Fruit fly (Drosophila melanogaster) whole organism, embryonic: ENCODE data around the gene sra.

Experiments
- Antp ChIP-seq: fragments of 200-800 bp; sonication (Bioruptor generic); optimal IDR thresholded peaks from 3 replicates; lab custom pipeline; 2016; ENCODE audit warnings: missing biosample characterization, missing genetic modification characterization
- CG10543 ChIP-seq: fragments of 200-800 bp; sonication (Bioruptor generic); optimal IDR thresholded peaks from 3 replicates; lab custom pipeline; 2017; ENCODE audit warnings: missing biosample characterization, mild to moderate bottlenecking, missing genetic modification characterization, moderate library complexity
- CG11247 ChIP-seq: fragments of 200-800 bp; sonication (Bioruptor generic); IDR thresholded peaks from 2 replicates; pipeline ENCODE4 v1.3.6; 2022; ENCODE audit warnings: missing biosample characterization, missing genetic modification characterization
- CG11398 ChIP-seq: fragments of 200-800 bp; sonication (Bioruptor generic); optimal IDR thresholded peaks from 2 replicates; lab custom pipeline; 2016; ENCODE audit warnings: missing biosample characterization, missing genetic modification characterization
- CG11456 ChIP-seq: fragments of 200-800 bp; sonication (Bioruptor generic); IDR thresholded peaks from 3 replicates; pipeline ENCODE4 v1.3.6; 2022; ENCODE audit warnings: missing biosample characterization, missing genetic modification characterization
- CG12071 ChIP-seq: fragments of 200-800 bp; sonication (Bioruptor generic); optimal IDR thresholded peaks from 3 replicates; lab custom pipeline; 2018; ENCODE audit warnings: missing biosample characterization, mild to moderate bottlenecking, missing genetic modification characterization
- CG15011 ChIP-seq: fragments of 200-800 bp; sonication (Bioruptor generic); optimal IDR thresholded peaks from 3 replicates; lab custom pipeline; 2018; ENCODE audit warnings: missing biosample characterization, mild to moderate bottlenecking, missing genetic modification characterization
- CG15479 ChIP-seq: fragments of 200-800 bp; sonication (Bioruptor generic); optimal IDR thresholded peaks from 3 replicates; lab custom pipeline; 2019; ENCODE audit warnings: missing biosample characterization, mild to moderate bottlenecking, missing genetic modification characterization, moderate library complexity
- CG16815 ChIP-seq: fragments of 200-800 bp; sonication (Bioruptor generic); optimal IDR thresholded peaks from 3 replicates; lab custom pipeline; 2017; ENCODE audit warnings: missing biosample characterization, mild to moderate bottlenecking, missing genetic modification characterization
- CG17361 ChIP-seq: fragments of 200-800 bp; sonication (Bioruptor generic); IDR thresholded peaks from 3 replicates; pipeline ENCODE4 v1.3.6; 2022; ENCODE audit warnings: missing biosample characterization, missing genetic modification characterization
- CG17829 ChIP-seq: fragments of 200-800 bp; optimal IDR thresholded peaks from 2 replicates; lab custom pipeline; 2019; ENCODE audit warnings: missing biosample characterization, mild to moderate bottlenecking, missing genetic modification characterization, moderate library complexity
- CG1832 ChIP-seq: fragments of 200-800 bp; sonication (Bioruptor generic); optimal IDR thresholded peaks from 2 replicates; lab custom pipeline; 2017; ENCODE audit warnings: missing biosample characterization, mild to moderate bottlenecking, missing genetic modification characterization, inconsistent platforms
- CG2129 ChIP-seq: fragments of 200-800 bp; sonication (Bioruptor generic); IDR thresholded peaks from 2 replicates; pipeline ENCODE4 v1.3.6; 2022; ENCODE audit warnings: missing biosample characterization, missing genetic modification characterization; ENCODE audit not compliant: partially characterized antibody
- CG2889 ChIP-seq: fragments of 200-800 bp; sonication (Bioruptor generic); IDR thresholded peaks from 3 replicates; pipeline ENCODE4 v1.3.6; 2022; ENCODE audit warnings: missing biosample characterization, missing genetic modification characterization
- CG31388 ChIP-seq: fragments of 200-800 bp; sonication (Bioruptor generic); optimal IDR thresholded peaks from 2 replicates; lab custom pipeline; 2016; ENCODE audit warnings: missing biosample characterization, missing genetic modification characterization
- CG5953 ChIP-seq: fragments of 200-800 bp; sonication (Bioruptor generic); IDR thresholded peaks from 2 replicates; pipeline ENCODE4 v1.3.6; 2022; ENCODE audit warnings: missing biosample characterization, missing genetic modification characterization
- CG6813 ChIP-seq: fragments of 200-800 bp; sonication (Bioruptor generic); optimal IDR thresholded peaks from 2 replicates; lab custom pipeline; 2017; ENCODE audit warnings: missing biosample characterization, missing genetic modification characterization, mild to moderate bottlenecking, moderate library complexity, missing genetic modification reagents
- CG7786 ChIP-seq: fragments of 200-800 bp; sonication (Bioruptor generic); optimal IDR thresholded peaks from 2 replicates; lab custom pipeline; 2016; ENCODE audit warnings: missing biosample characterization, missing genetic modification characterization
- CG8089 ChIP-seq: fragments of 200-800 bp; sonication (Bioruptor generic); optimal IDR thresholded peaks from 3 replicates; lab custom pipeline; 2016; ENCODE audit warnings: missing biosample characterization, missing genetic modification characterization
- Chrac-16 ChIP-seq: fragments of 200-800 bp; sonication (Bioruptor generic); optimal IDR thresholded peaks from 3 replicates; lab custom pipeline; 2016; ENCODE audit warnings: missing biosample characterization, missing genetic modification characterization
- Dad ChIP-seq: fragments of 200-800 bp; sonication (Bioruptor generic); optimal IDR thresholded peaks from 3 replicates; lab custom pipeline; 2016; ENCODE audit warnings: missing biosample characterization, missing genetic modification characterization
- Dll ChIP-seq: fragments of 200-800 bp; sonication (Bioruptor generic); IDR thresholded peaks from 4 replicates; pipeline ENCODE4 v1.3.6; 2022; ENCODE audit warnings: missing biosample characterization, missing genetic modification characterization; ENCODE audit not compliant: partially characterized antibody
- Doc3 ChIP-seq: fragments of 200-800 bp; sonication (Bioruptor generic); IDR thresholded peaks from 3 replicates; pipeline ENCODE4 v1.3.6; 2022; ENCODE audit warnings: missing biosample characterization, missing genetic modification characterization; ENCODE audit not compliant: partially characterized antibody
- E2f2 ChIP-seq: fragments of 200-800 bp; sonication (Bioruptor generic); IDR thresholded peaks from 2 replicates; pipeline ENCODE4 v1.3.6; 2022; ENCODE audit warnings: missing biosample characterization, missing genetic modification characterization
- Hey ChIP-seq: fragments of 200-800 bp; sonication (Bioruptor generic); optimal IDR thresholded peaks from 3 replicates; lab custom pipeline; 2018; ENCODE audit warnings: missing biosample characterization, mild to moderate bottlenecking, missing genetic modification characterization
- Hmr ChIP-seq: fragments of 200-800 bp; sonication (Bioruptor generic); optimal IDR thresholded peaks from 3 replicates; lab custom pipeline; 2017; ENCODE audit warnings: mild to moderate bottlenecking, missing biosample characterization, missing genetic modification reagents, missing genetic modification characterization
- Jarid2 ChIP-seq: fragments of 200-800 bp; sonication (Bioruptor generic); optimal IDR thresholded peaks from 3 replicates; lab custom pipeline; 2017; ENCODE audit warnings: mild to moderate bottlenecking, missing biosample characterization, missing genetic modification reagents, missing genetic modification characterization
- MESR4 ChIP-seq: fragments of 200-800 bp; sonication (Bioruptor generic); optimal IDR thresholded peaks from 2 replicates; lab custom pipeline; 2018; ENCODE audit warnings: missing biosample characterization, mild to moderate bottlenecking, missing genetic modification characterization, moderate library complexity
- Nf-YA ChIP-seq: fragments of 200-800 bp; sonication (Bioruptor generic); IDR thresholded peaks from 2 replicates; pipeline ENCODE4 v1.3.6; 2022; ENCODE audit warnings: missing biosample characterization, missing genetic modification characterization
- Opbp ChIP-seq: fragments of 200-800 bp; sonication (Bioruptor generic); IDR thresholded peaks from 3 replicates; pipeline ENCODE4 v1.3.6; 2022; ENCODE audit warnings: missing biosample characterization, missing genetic modification characterization; ENCODE audit not compliant: partially characterized antibody
- Rx ChIP-seq: fragments of 200-800 bp; sonication (Bioruptor generic); IDR thresholded peaks from 2 replicates; pipeline ENCODE4 v1.3.6; 2022; ENCODE audit warnings: missing biosample characterization, missing genetic modification characterization
- TFAM ChIP-seq: fragments of 200-800 bp; sonication (Bioruptor generic); optimal IDR thresholded peaks from 2 replicates; lab custom pipeline; 2017; ENCODE audit warnings: missing biosample characterization, missing genetic modification characterization, inconsistent platforms
- Trl ChIP-seq, 3 experiments: fragments of >200 bp in 2 of 3; fragments of 200-800 bp in 1 of 3; sonication (Bioruptor generic) in 1 of 3; optimal IDR thresholded peaks; 2 replicates in 1 of 3; 3 replicates in 2 of 3; lab custom pipeline; 2016 to 2017; ENCODE audit warnings: missing biosample characterization in 1 of 3, missing genetic modification characterization in 1 of 3
- ap ChIP-seq: fragments of 200-800 bp; sonication (Bioruptor generic); IDR thresholded peaks from 2 replicates; pipeline ENCODE4 v1.3.6; 2022; ENCODE audit warnings: missing biosample characterization, missing genetic modification characterization
- bbx ChIP-seq: fragments of 200-800 bp; sonication (Bioruptor generic); IDR thresholded peaks from 2 replicates; pipeline ENCODE4 v1.3.6; 2022; ENCODE audit warnings: missing biosample characterization, missing genetic modification characterization; ENCODE audit not compliant: partially characterized antibody
- cad ChIP-seq: fragments of >200 bp; optimal IDR thresholded peaks from 2 replicates; lab custom pipeline; 2017; ENCODE audit warnings: missing biosample characterization, missing genetic modification characterization
- chif ChIP-seq, 2 experiments: fragments of 200-800 bp; sonication (Bioruptor generic); optimal IDR thresholded peaks; 3 replicates each; lab custom pipeline; 2016; ENCODE audit warnings: missing biosample characterization in 2 of 2, missing genetic modification characterization in 2 of 2
- dimm ChIP-seq: fragments of 200-800 bp; sonication (Bioruptor generic); IDR thresholded peaks from 2 replicates; pipeline ENCODE4 v1.3.6; 2022; ENCODE audit warnings: missing biosample characterization, missing genetic modification characterization
- en ChIP-seq: fragments of 200-800 bp; sonication (Bioruptor generic); optimal IDR thresholded peaks from 2 replicates; lab custom pipeline; 2016; ENCODE audit warnings: missing biosample characterization, missing genetic modification characterization
- hkb ChIP-seq, 2 experiments: fragments of 200-800 bp in 1 of 2; fragments of >200 bp in 1 of 2; sonication (Bioruptor generic) in 1 of 2; IDR thresholded peaks in 1 of 2; optimal IDR thresholded peaks in 1 of 2; 2 replicates each; pipeline versions ENCODE4 v1.3.6 to Lab custom; 2017 to 2022; ENCODE audit warnings: missing biosample characterization in 1 of 2, missing genetic modification characterization in 1 of 2
- nau ChIP-seq: fragments of 200-800 bp; sonication (Bioruptor generic); optimal IDR thresholded peaks from 3 replicates; lab custom pipeline; 2017; ENCODE audit warnings: missing biosample characterization, mild to moderate bottlenecking, missing genetic modification characterization, missing genetic modification reagents
- onecut ChIP-seq: fragments of 200-800 bp; sonication (Bioruptor generic); IDR thresholded peaks from 2 replicates; pipeline ENCODE4 v1.3.6; 2022; ENCODE audit warnings: missing biosample characterization, missing genetic modification characterization
- psq ChIP-seq: fragments of 200-800 bp; sonication (Bioruptor generic); optimal IDR thresholded peaks from 2 replicates; lab custom pipeline; 2017; ENCODE audit warnings: missing biosample characterization, missing genetic modification characterization
- schlank ChIP-seq: fragments of 200-800 bp; sonication (Bioruptor generic); optimal IDR thresholded peaks from 2 replicates; lab custom pipeline; 2018; ENCODE audit warnings: missing biosample characterization, mild to moderate bottlenecking, missing genetic modification characterization
- sens ChIP-seq: fragments of 200-800 bp; sonication (Bioruptor generic); peaks from one replicate; lab custom pipeline; 2016; ENCODE audit warnings: missing biosample characterization, missing genetic modification characterization
- sens-2 ChIP-seq: fragments of 200-800 bp; sonication (Bioruptor generic); IDR thresholded peaks from 2 replicates; pipeline ENCODE4 v1.3.6; 2022; ENCODE audit warnings: missing biosample characterization, missing genetic modification characterization
- slou ChIP-seq: fragments of 200-800 bp; sonication (Bioruptor generic); optimal IDR thresholded peaks from 3 replicates; lab custom pipeline; 2016; ENCODE audit warnings: missing biosample characterization, missing genetic modification characterization
- slp2 ChIP-seq: fragments of 200-800 bp; sonication (Bioruptor generic); optimal IDR thresholded peaks from 2 replicates; lab custom pipeline; 2016; ENCODE audit warnings: missing biosample characterization, missing genetic modification characterization

The sra gene

DNA sequence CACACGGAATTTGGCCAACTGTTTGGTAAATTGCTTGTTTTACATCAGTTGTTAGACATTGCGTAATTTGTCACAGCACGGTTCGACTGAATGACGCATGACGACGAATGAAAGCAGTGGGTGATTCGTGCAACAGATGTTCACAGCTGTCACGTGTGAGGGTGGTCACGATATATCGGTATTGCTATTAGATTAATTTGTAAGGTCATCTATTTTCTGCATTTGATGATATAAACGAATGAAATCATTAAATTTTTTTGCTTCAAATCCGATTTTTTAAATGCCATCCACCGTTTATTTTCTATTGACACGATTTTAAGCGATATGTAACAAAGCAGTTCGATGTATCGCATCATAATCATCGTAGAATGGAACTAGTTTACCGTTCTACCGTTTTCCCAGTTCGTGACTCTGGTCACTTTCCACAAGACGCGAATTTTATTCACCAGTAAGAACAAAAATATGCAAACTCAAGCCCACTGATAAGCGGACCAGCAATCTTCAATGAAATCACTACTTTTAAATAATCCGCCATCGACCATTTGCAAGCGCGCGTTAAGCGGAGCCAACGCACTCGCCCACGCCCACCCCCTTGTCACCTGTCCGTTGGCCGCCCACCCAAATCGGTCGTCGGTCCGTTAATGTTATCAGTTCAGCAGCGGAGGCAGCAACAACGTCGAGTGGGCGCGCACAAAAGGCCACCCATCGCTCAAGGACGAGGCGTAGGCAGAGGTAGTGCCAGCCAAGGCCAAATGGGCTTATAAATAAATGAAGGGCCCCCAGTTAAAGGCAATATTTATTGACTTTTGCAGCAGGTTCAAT lies 40.0 kb upstream of the sra start, which contains the start of the genes Mic26-27 and CG5916 (continued):
- TF ChIP-seq CG2129 (peak; percentile 100), Nf-YA (GFP tag; lab: Robert Waterston, UW) (no peak), CG17361 (GFP tag; lab: Robert Waterston, UW) (no peak; the same call in 1 of the 3 replicates), CG17829 (peak; percentile 72), nau (GFP tag; lab: Kevin White, UChicago) (no peak), Dll (peak; percentile 100), CG15011 (GFP tag; lab: Kevin White, UChicago) (no peak), CG11398 (GFP tag; lab: Kevin White, UChicago) (peak; percentile 51), CG11456 (GFP tag; lab: Robert Waterston, UW) (peak; percentile 80; the same call in 2 of the 3 replicates), Jarid2 (GFP tag; lab: Kevin White, UChicago) (no peak), Doc3 (GFP tag; lab: Robert Waterston, UW) (peak; percentile 100), chif (GFP tag; optimal IDR thresholded peaks at IDR 0.05; lab: Kevin White, UChicago) (peak; percentile 85 to 87), CG10543 (peak; percentile 69), CG11247 (GFP tag; lab: Robert Waterston, UW) (peak; percentile 76), Chrac-16 (GFP tag; lab: Kevin White, UChicago) (peak; percentile 58), sens (GFP tag; lab: Kevin White, UChicago) (peak; percentile 94), CG6813 (GFP tag; lab: Kevin White, UChicago) (peak; percentile 14), MESR4 (peak; percentile 74), bbx (GFP tag; lab: Robert Waterston, UW) (peak; percentile 96), CG2889 (GFP tag; lab: Robert Waterston, UW) (peak; percentile 75; the same call in 1 of the 3 replicates), Hey (peak; percentile 8), Opbp (GFP tag; lab: Robert Waterston, UW) (peak; percentile 98), CG1832 (GFP tag; lab: Kevin White, UChicago) (no peak), slp2 (GFP tag; lab: Kevin White, UChicago) (peak; percentile 69), dimm (GFP tag; lab: Robert Waterston, UW) (no peak), CG8089 (peak; percentile 66), schlank (tag; lab: Kevin White, UChicago) (no peak), Trl (optimal IDR thresholded peaks at IDR 0.05; lab: Kevin White, UChicago) (peak in 1 of 2 experiments; percentile 0), Trl (GFP tag; optimal IDR thresholded peaks at IDR 0.05; lab: Kevin White, UChicago) (peak; percentile 85), en (GFP tag; lab: Kevin White, UChicago) (peak; percentile 8), Hmr (GFP tag; lab: Kevin White, UChicago) (peak; percentile 80), CG31388 (GFP tag; lab: Kevin White, UChicago) (no peak), Rx (peak; percentile 69), Antp (GFP tag; lab: Kevin White, UChicago) (peak; percentile 79), onecut (peak; percentile 83), CG15479 (GFP tag; lab: Kevin White, UChicago) (peak; percentile 77), CG16815 (GFP tag; lab: Kevin White, UChicago) (peak; percentile 85), CG5953 (GFP tag; lab: Robert Waterston, UW) (peak; percentile 76), cad (GFP tag; lab: Kevin White, UChicago) (no peak), Dad (GFP tag; lab: Kevin White, UChicago) (peak; percentile 64), CG7786 (peak; percentile 91), slou (GFP tag; lab: Kevin White, UChicago) (peak; percentile 58), hkb (optimal IDR thresholded peaks at IDR 0.05; lab: Kevin White, UChicago) (peak; percentile 95), hkb (GFP tag; IDR thresholded peaks at IDR 0.05; lab: Robert Waterston, UW) (peak; percentile 39; the same call in 1 of the 2 replicates), CG12071 (GFP tag; lab: Kevin White, UChicago) (no peak), TFAM (GFP tag; lab: Kevin White, UChicago) (no peak), ap (GFP tag; lab: Robert Waterston, UW) (0 out of 2 replicates have a peak, but pooled peaks have one; percentile 20), psq (peak; percentile 36), E2f2 (GFP tag; lab: Robert Waterston, UW) (no peak), sens-2 (0 out of 2 replicates have a peak, but pooled peaks have one; percentile 14)
